Worm (Caenorhabditis elegans) whole organism, L1 larva: ENCODE results near the gene mrps-24.

Experiments
- C16A3.4 ChIP-seq: fragments of 150-350 bp; optimal IDR thresholded peaks from 2 replicates; lab custom pipeline; 2014; ENCODE audit warnings: missing biosample characterization, missing genetic modification characterization
- F16B12.6 ChIP-seq: fragments of 150-350 bp; optimal IDR thresholded peaks from 2 replicates; lab custom pipeline; 2014; ENCODE audit warnings: missing biosample characterization, missing genetic modification characterization
- aly-2 ChIP-seq: fragments of 150-350 bp; optimal IDR thresholded peaks from 2 replicates; lab custom pipeline; 2014; ENCODE audit warnings: missing biosample characterization, missing genetic modification characterization
- ama-1 ChIP-seq: fragments of 150-350 bp; optimal IDR thresholded peaks from 2 replicates; lab custom pipeline; 2014
- blmp-1 ChIP-seq: fragments of 150-350 bp; optimal IDR thresholded peaks from 2 replicates; lab custom pipeline; 2014; ENCODE audit warnings: missing biosample characterization, missing genetic modification characterization
- ceh-8 ChIP-seq: fragments of 200-800 bp; sonication (Bioruptor generic); optimal IDR thresholded peaks from 2 replicates; lab custom pipeline; 2018; ENCODE audit warnings: mild to moderate bottlenecking, missing genetic modification characterization, moderate library complexity, missing compliant biosample characterization
- ceh-82 ChIP-seq, 3 experiments: fragments of 150-350 bp in 1 of 3; sonication (generic microtip) in 2 of 3; optimal IDR thresholded peaks; 2 replicates each; lab custom pipeline; 2014 to 2017; ENCODE audit warnings: missing biosample characterization in 3 of 3, missing genetic modification characterization in 3 of 3
- dpl-1 ChIP-seq, 3 experiments: fragments of 150-350 bp in 2 of 3; sonication (generic microtip) in 1 of 3; optimal IDR thresholded peaks; 2 replicates each; lab custom pipeline; 2014 to 2017; ENCODE audit warnings: missing biosample characterization in 3 of 3, missing genetic modification characterization in 3 of 3, missing genetic modification reagents in 3 of 3
- dsc-1 ChIP-seq: sonication (generic microtip); optimal IDR thresholded peaks from 2 replicates; lab custom pipeline; 2016; ENCODE audit warnings: mild to moderate bottlenecking, missing genetic modification characterization, missing compliant biosample characterization
- efl-1 ChIP-seq, 4 experiments: fragments of 150-350 bp; optimal IDR thresholded peaks in 3 of 4; peaks in 1 of 4; 1 replicate in 1 of 4; 2 replicates in 3 of 4; lab custom pipeline; 2014; ENCODE audit warnings: missing biosample characterization in 2 of 4, missing genetic modification characterization in 2 of 4, missing genetic modification reagents in 2 of 4
- egl-13 ChIP-seq: sonication (generic microtip); optimal IDR thresholded peaks from 2 replicates; lab custom pipeline; 2016; ENCODE audit warnings: missing genotype, missing genetic modification reagents, missing genetic modification characterization, missing compliant biosample characterization
- elt-2 ChIP-seq: sonication (generic microtip); optimal IDR thresholded peaks from 2 replicates; lab custom pipeline; 2016; ENCODE audit warnings: missing genetic modification characterization, mild to moderate bottlenecking, inconsistent platforms, missing compliant biosample characterization, missing genetic modification reagents
- elt-3 ChIP-seq, 6 experiments: fragments of 150-350 bp in 1 of 6; sonication (generic microtip); optimal IDR thresholded peaks; 2 replicates each; lab custom pipeline; 2017 to 2018; ENCODE audit warnings: missing biosample characterization in 6 of 6, missing genetic modification characterization in 6 of 6, inconsistent platforms in 1 of 6
- fkh-8 ChIP-seq: sonication (generic microtip); optimal IDR thresholded peaks from 2 replicates; lab custom pipeline; 2016; ENCODE audit warnings: mild to moderate bottlenecking, missing genetic modification characterization, missing compliant biosample characterization
- hlh-17 ChIP-seq: fragments of 200-800 bp; sonication (Bioruptor generic); optimal IDR thresholded peaks from 2 replicates; lab custom pipeline; 2018; ENCODE audit warnings: missing genetic modification characterization, mild to moderate bottlenecking, missing compliant biosample characterization, moderate library complexity, borderline replicate concordance
- lin-13 ChIP-seq: fragments of 150-350 bp; optimal IDR thresholded peaks from 2 replicates; lab custom pipeline; 2014; ENCODE audit warnings: missing biosample characterization, missing genetic modification reagents, missing genetic modification characterization
- lin-14 ChIP-seq: fragments of 200-800 bp; sonication (Bioruptor generic); optimal IDR thresholded peaks from 2 replicates; lab custom pipeline; 2018; ENCODE audit warnings: mild to moderate bottlenecking, missing genetic modification characterization, moderate library complexity, missing compliant biosample characterization
- lin-15B ChIP-seq: fragments of 150-350 bp; sonication (generic microtip); optimal IDR thresholded peaks from 3 replicates; lab custom pipeline; 2014; ENCODE audit warnings: missing biosample characterization, missing genetic modification characterization
- lin-35 ChIP-seq, 2 experiments: fragments of 150-350 bp; optimal IDR thresholded peaks; 2 replicates each; lab custom pipeline; 2014; ENCODE audit warnings: missing biosample characterization in 2 of 2, missing genetic modification characterization in 2 of 2, missing genetic modification reagents in 2 of 2
- lir-3 ChIP-seq: sonication (generic microtip); optimal IDR thresholded peaks from 2 replicates; lab custom pipeline; 2016; ENCODE audit warnings: mild to moderate bottlenecking, missing genetic modification characterization, moderate library complexity, missing compliant biosample characterization; ENCODE audit not compliant: poor library complexity
- lsy-2 ChIP-seq, 2 experiments: fragments of 150-350 bp; optimal IDR thresholded peaks; 2 replicates each; lab custom pipeline; 2014; ENCODE audit warnings: missing biosample characterization in 2 of 2, missing genetic modification characterization in 2 of 2
- mep-1 ChIP-seq: fragments of 150-350 bp; optimal IDR thresholded peaks from 2 replicates; lab custom pipeline; 2014; ENCODE audit warnings: missing biosample characterization, missing genetic modification characterization
- nhr-19 ChIP-seq: fragments of 200-800 bp; sonication (Bioruptor generic); conservative IDR thresholded peaks from 2 replicates; pipeline ENCODE4 v1.3.6; 2022; ENCODE audit warnings: missing genetic modification characterization, missing compliant biosample characterization
- nhr-20 ChIP-seq: sonication (generic microtip); optimal IDR thresholded peaks from 2 replicates; lab custom pipeline; 2016; ENCODE audit warnings: mild to moderate bottlenecking, missing genetic modification characterization, missing compliant biosample characterization
- nhr-28 ChIP-seq: fragments of 150-350 bp; optimal IDR thresholded peaks from 2 replicates; lab custom pipeline; 2014; ENCODE audit warnings: missing biosample characterization, missing genetic modification characterization
- nhr-71 ChIP-seq: sonication (generic microtip); optimal IDR thresholded peaks from 2 replicates; lab custom pipeline; 2016; ENCODE audit warnings: mild to moderate bottlenecking, missing genetic modification characterization, moderate library complexity, missing compliant biosample characterization
- nhr-76 ChIP-seq: sonication (generic microtip); optimal IDR thresholded peaks from 2 replicates; lab custom pipeline; 2017; ENCODE audit warnings: missing biosample characterization, missing genetic modification characterization
- nhr-85 ChIP-seq: sonication (generic microtip); peaks from one replicate; lab custom pipeline; 2016; ENCODE audit warnings: missing genetic modification characterization, inconsistent platforms, missing compliant biosample characterization
- nhr-90 ChIP-seq: sonication (generic microtip); optimal IDR thresholded peaks from 2 replicates; lab custom pipeline; 2016; ENCODE audit warnings: mild to moderate bottlenecking, missing genetic modification characterization, missing compliant biosample characterization; ENCODE audit not compliant: poor library complexity
- rnt-1 ChIP-seq: sonication (generic microtip); optimal IDR thresholded peaks from 2 replicates; lab custom pipeline; 2016; ENCODE audit warnings: mild to moderate bottlenecking, missing genetic modification characterization, moderate library complexity, missing compliant biosample characterization
- skn-1 ChIP-seq: fragments of 150-350 bp; optimal IDR thresholded peaks from 2 replicates; lab custom pipeline; 2014; ENCODE audit warnings: missing biosample characterization, missing genetic modification characterization
- snpc-4 ChIP-seq: fragments of 150-350 bp; optimal IDR thresholded peaks from 2 replicates; lab custom pipeline; 2014; ENCODE audit warnings: missing biosample characterization, missing genetic modification characterization
- snu-23 ChIP-seq: sonication (generic microtip); optimal IDR thresholded peaks from 2 replicates; lab custom pipeline; 2016; ENCODE audit warnings: missing genetic modification characterization, missing compliant biosample characterization
- swsn-7 ChIP-seq: sonication (generic microtip); optimal IDR thresholded peaks from 2 replicates; lab custom pipeline; 2016; ENCODE audit warnings: missing genetic modification characterization, missing compliant biosample characterization
- tbx-2 ChIP-seq: sonication (generic microtip); optimal IDR thresholded peaks from 2 replicates; lab custom pipeline; 2016; ENCODE audit warnings: missing genetic modification characterization, missing compliant biosample characterization
- unc-130 ChIP-seq: fragments of 150-350 bp; optimal IDR thresholded peaks from 2 replicates; lab custom pipeline; 2017; ENCODE audit warnings: missing biosample characterization, missing genetic modification characterization, inconsistent platforms
- unc-62 ChIP-seq: fragments of 150-350 bp; optimal IDR thresholded peaks from 2 replicates; lab custom pipeline; 2014; ENCODE audit warnings: missing biosample characterization, missing genetic modification reagents, missing genetic modification characterization
- unc-86 ChIP-seq: sonication (generic microtip); optimal IDR thresholded peaks from 2 replicates; lab custom pipeline; 2016; ENCODE audit warnings: missing genetic modification characterization, missing compliant biosample characterization
- unc-98 ChIP-seq: fragments of 200-800 bp; sonication (Bioruptor generic); IDR thresholded peaks from 2 replicates; pipeline ENCODE4 v1.3.6; 2022; ENCODE audit warnings: missing genetic modification characterization, missing compliant biosample characterization
- xbp-1 ChIP-seq: sonication (generic microtip); optimal IDR thresholded peaks from 2 replicates; lab custom pipeline; 2016; ENCODE audit warnings: missing genetic modification characterization, missing compliant biosample characterization
- ztf-11 ChIP-seq, 2 experiments: sonication (generic microtip); optimal IDR thresholded peaks; 2 replicates each; lab custom pipeline; 2016 to 2017; ENCODE audit warnings: missing genetic modification characterization in 2 of 2, missing biosample characterization in 1 of 2, missing compliant biosample characterization in 1 of 2
- ztf-4 ChIP-seq: fragments of 150-350 bp; optimal IDR thresholded peaks from 2 replicates; lab custom pipeline; 2014; ENCODE audit warnings: missing biosample characterization, missing genetic modification characterization

Gene mrps-24

DNA sequence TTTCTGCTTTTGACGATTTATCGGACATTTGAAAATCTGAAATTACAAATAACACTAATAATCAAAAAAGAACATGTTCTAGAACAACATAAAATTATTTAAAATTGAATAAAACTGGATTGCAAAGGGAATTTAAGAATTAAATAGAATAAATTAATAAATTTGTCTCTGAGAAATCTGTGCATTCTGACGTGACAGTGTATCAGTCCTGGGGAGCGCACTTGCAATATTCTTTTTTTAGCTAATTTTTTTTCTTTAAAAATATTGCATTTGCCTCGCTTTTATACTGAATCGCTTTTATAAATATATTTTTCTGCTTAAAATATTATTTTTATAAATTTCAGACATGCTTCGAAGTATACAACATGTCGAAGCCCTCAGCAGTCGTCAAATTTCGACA lies at the start of gene mrps-24, which contains the start of the genes mrpl-1 and emc-6:
mrps-24 (plus strand) TSS at position 345 of the 400 bp plus-strand sequence.
mrpl-1 (minus strand) TSS at position 1 of the 400 bp plus-strand sequence.
emc-6 (minus strand) TSS at position 36 of the 400 bp plus-strand sequence.
- peak; percentile 76 for TF ChIP-seq nhr-71 (tag; lab: Kevin White, UChicago)
- TF ChIP-seq rnt-1 (tag; lab: Kevin White, UChicago), result peak; percentile 53
- TF ChIP-seq snu-23 (GFP tag; lab: Kevin White, UChicago), result peak; percentile 73
- TF ChIP-seq elt-2, result peak; percentile 3
- TF ChIP-seq unc-98 (GFP tag; lab: Robert Waterston, UW), result no peak
- TF ChIP-seq nhr-90 (tag; lab: Kevin White, UChicago), result peak; percentile 56
- peak; percentile 71 for TF ChIP-seq lin-14 (GFP tag; lab: Kevin White, UChicago)
- peak; percentile 82 for TF ChIP-seq C16A3.4 (tag; lab: Kevin White, UChicago)
- TF ChIP-seq F16B12.6 (tag; lab: Kevin White, UChicago), result peak; percentile 84
- peak; percentile 59 for TF ChIP-seq nhr-20
- TF ChIP-seq unc-130, result peak; percentile 44
- peak in 1 of 6 experiments; percentile 16 for TF ChIP-seq elt-3 (tag; optimal IDR thresholded peaks at IDR 0.05; lab: Kevin White, UChicago)
- no peak for TF ChIP-seq aly-2 (tag; lab: Kevin White, UChicago)
- TF ChIP-seq dsc-1, result peak; percentile 28
- peak; percentile 35 for TF ChIP-seq egl-13 (tag; lab: Kevin White, UChicago)
- TF ChIP-seq lin-13 (GFP tag; lab: Kevin White, UChicago), result peak; percentile 37
- peak; percentile 31 for TF ChIP-seq snpc-4 (tag; lab: Kevin White, UChicago)
- peak; percentile 58 to 67 for TF ChIP-seq efl-1 (optimal IDR thresholded peaks at IDR 0.05; lab: Kevin White, UChicago)
- peak; percentile 69 to 94 for TF ChIP-seq efl-1 (GFP tag; optimal IDR thresholded peaks at IDR 0.05 in 1 of 2; lab: Kevin White, UChicago)
- peak; percentile 67 to 75 for TF ChIP-seq lin-35 (GFP tag; optimal IDR thresholded peaks at IDR 0.05; lab: Kevin White, UChicago)
- TF ChIP-seq nhr-85, result no peak
- TF ChIP-seq hlh-17, result no peak
- TF ChIP-seq lir-3, result peak; percentile 35
- peak; percentile 56 for TF ChIP-seq tbx-2
- peak; percentile 78 to 85 for TF ChIP-seq lsy-2 (tag; optimal IDR thresholded peaks at IDR 0.05; lab: Kevin White, UChicago)
- TF ChIP-seq ceh-82 (tag; optimal IDR thresholded peaks at IDR 0.05; lab: Kevin White, UChicago), result peak in 2 of 3 experiments; percentile 50 to 55
- peak; percentile 68 for TF ChIP-seq swsn-7 (tag; lab: Kevin White, UChicago)
- no peak for TF ChIP-seq ztf-4
- peak; percentile 57 to 80 (median 65) for TF ChIP-seq dpl-1 (GFP tag; optimal IDR thresholded peaks at IDR 0.05; lab: Kevin White, UChicago)
- TF ChIP-seq ztf-11 (tag; optimal IDR thresholded peaks at IDR 0.05; lab: Kevin White, UChicago), result no peak
- peak; percentile 91 for TF ChIP-seq mep-1 (tag; lab: Kevin White, UChicago)
- no peak for TF ChIP-seq ama-1 (lab: Kevin White, UChicago)
- TF ChIP-seq unc-86, result peak; percentile 36
- no peak for TF ChIP-seq unc-62
- peak; percentile 58 for TF ChIP-seq nhr-19 (GFP tag; lab: Robert Waterston, UW)
- no peak for TF ChIP-seq nhr-28 (tag; lab: Kevin White, UChicago)
- TF ChIP-seq xbp-1 (tag; lab: Kevin White, UChicago), result peak; percentile 68
- TF ChIP-seq skn-1, result peak; percentile 74
- peak; percentile 18 for TF ChIP-seq fkh-8
- no peak for TF ChIP-seq ceh-8 (GFP tag; lab: Kevin White, UChicago)
- peak; percentile 50 for TF ChIP-seq blmp-1 (tag; lab: Kevin White, UChicago)
- TF ChIP-seq lin-15B (tag; lab: Kevin White, UChicago), result peak; percentile 74
- TF ChIP-seq nhr-76 (tag; lab: Kevin White, UChicago), result no peak

DNA sequence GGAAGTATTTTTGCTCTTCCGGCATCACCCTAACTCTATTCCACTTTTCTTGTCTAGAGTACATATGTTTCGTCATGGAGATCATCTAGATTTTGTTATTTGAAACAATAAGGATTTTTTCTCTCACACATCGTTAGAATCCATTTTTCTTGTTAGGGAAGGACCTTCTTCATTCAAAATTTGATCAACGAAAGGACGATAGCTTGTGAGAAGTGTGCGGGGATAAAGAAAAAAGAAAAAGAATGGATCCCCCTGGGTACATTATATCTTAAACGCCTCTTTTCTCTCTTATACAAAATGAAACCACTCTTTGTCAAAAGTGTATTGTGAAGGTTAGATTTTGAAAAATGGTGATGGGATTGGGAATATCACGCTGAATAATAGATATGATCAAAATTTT lies 48.3 kb upstream of the mrps-24 start:
- TF ChIP-seq lin-14 (GFP tag; lab: Kevin White, UChicago) (peak; percentile 45), elt-3 (tag; optimal IDR thresholded peaks at IDR 0.05; lab: Kevin White, UChicago) (no peak)
